Worm (Caenorhabditis elegans) whole organism, L4/young adult: ENCODE measurements around the gene morc-1.

Experiments used
- W03F9.2 ChIP-seq: fragments of 150-350 bp; optimal IDR thresholded peaks from 2 replicates; lab custom pipeline; 2014; ENCODE audit warnings: missing biosample characterization, missing genetic modification characterization
- dao-5 ChIP-seq: sonication (generic microtip); optimal IDR thresholded peaks from 2 replicates; lab custom pipeline; 2016; ENCODE audit warnings: missing genotype, missing genetic modification characterization, moderate library complexity, missing compliant biosample characterization
- him-1 ChIP-seq: sonication (generic microtip); optimal IDR thresholded peaks from 2 replicates; lab custom pipeline; 2016; ENCODE audit warnings: missing genotype, missing genetic modification reagents, missing genetic modification characterization, missing compliant biosample characterization

morc-1 gene

DNA sequence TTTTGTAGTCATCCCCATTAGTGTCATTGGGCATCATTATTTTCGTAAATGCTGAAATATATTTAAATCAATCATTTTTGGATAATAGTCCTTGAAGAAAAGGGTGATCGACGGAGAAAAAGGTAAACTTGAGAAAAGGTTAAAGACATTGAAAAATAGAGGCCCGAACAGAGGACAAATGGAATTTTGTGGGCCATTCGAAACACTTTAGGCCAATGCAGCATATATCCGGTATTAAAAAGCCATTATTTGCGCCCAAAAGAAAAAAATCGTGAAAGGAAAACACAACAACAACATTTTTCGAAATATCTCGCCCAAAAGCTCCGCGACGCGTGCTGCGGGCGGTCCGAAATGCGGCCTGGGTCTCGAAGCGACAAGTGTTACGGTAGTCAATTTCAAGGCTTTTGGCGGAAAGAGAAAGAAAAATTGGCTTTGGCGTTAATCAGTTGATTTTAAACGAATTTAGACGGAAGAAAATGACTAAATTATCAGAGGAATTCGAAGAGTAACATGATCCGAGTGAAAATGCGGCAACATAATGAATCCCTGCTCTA, at the start of gene morc-1:
Gene morc-1 (minus strand): TSS at position 51 of the 554 bp plus-strand sequence.
- TF ChIP-seq him-1 (no peak), W03F9.2 (tag; lab: Kevin White, UChicago) (no peak), dao-5 (tag; lab: Kevin White, UChicago) (no peak)

DNA sequence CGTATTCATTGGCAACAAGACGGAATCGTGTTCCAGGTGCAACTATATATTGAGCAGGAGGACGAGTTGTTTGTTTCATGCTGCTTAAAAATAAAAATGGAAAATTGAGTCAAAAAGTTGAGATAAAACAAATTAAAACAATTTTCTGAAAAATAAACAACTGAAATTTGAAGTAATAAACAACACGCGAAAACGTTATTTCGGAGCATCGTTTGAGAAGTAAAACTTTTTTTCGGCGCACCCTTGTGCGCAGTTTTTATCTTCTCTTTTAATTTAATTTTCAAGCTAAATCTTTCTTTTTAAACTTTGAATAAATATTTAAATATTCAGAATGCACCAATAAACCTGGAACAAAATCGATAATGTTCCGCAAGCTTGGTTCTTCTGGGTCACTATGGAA, 47.4 kb upstream of the morc-1 start, which contains the start of the genes sumv-1 and gop-1:
Gene sumv-1 (minus strand): TSS at position 80 of the 400 bp plus-strand sequence.
Gene gop-1 (plus strand): TSS at position 331 of the 400 bp plus-strand sequence.
- TF ChIP-seq him-1 (no peak), W03F9.2 (tag; lab: Kevin White, UChicago) (no peak), dao-5 (tag; lab: Kevin White, UChicago) (no peak)

DNA sequence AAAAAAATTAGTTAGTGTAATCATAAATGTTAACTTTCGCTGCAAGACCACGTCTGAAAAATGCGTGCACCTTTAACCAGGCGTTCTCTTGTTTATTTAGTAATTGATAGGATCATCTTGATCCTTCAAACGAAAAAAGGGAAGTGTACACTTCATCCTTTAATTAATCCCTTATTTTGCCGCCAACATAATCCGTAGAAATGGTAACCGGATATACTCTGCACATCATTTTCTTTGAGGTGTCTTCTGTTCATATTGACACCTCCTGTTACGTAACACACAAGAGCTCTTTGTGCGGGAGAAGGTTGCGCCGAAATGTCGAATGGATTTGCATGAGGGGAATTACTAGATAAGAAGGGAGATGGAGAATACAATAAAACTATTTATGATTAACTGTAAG, 42.0 kb upstream of the morc-1 start:
- no peak for TF ChIP-seq him-1
- TF ChIP-seq W03F9.2 (tag; lab: Kevin White, UChicago): no peak
- no peak for TF ChIP-seq dao-5 (tag; lab: Kevin White, UChicago)

DNA sequence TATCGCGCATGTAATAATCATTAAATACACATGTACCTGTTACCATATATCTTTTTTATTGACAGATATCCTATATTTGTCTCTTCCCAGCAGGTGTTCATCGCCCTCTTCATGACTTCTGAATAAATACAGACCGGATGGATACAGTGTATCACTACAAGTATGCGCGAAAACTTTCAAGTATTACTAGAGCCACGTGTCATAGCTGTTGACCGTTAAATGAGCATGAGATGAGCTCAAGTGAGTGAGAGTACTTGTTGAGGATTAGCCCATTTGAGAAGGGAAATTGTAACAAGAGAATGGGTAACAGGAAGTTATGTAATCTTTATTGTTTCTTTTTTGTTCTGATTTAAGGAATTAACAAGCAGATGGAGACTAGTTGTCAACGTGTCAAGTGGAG, 38.4 kb upstream of the morc-1 start:
- TF ChIP-seq him-1 (no peak), W03F9.2 (tag; lab: Kevin White, UChicago) (no peak), dao-5 (tag; lab: Kevin White, UChicago) (no peak)

DNA sequence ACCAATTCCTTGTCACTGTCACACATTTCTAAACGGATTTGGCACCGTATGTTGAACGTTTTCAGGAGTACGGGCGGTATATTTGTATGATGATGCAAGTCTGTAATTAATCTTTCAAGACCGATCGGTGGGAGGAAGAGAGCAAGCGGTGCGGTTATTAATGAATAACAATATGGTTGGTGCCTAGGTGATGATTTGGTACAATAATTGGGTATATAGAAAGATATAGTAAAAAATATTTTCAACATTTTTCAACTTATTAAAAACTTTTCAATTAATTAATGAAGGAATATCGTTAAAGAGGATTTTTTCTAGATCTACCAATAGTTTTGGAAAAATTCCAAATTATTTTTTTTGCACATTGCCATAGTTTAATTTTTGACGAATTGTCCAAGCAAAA, 37.8 kb upstream of the morc-1 start, which contains the start of gene cnd-1:
Gene cnd-1 (minus strand): TSS at position 101 of the 400 bp plus-strand sequence.
- no peak for TF ChIP-seq W03F9.2 (tag; lab: Kevin White, UChicago)
- TF ChIP-seq him-1: no peak
- TF ChIP-seq dao-5 (tag; lab: Kevin White, UChicago): no peak

DNA sequence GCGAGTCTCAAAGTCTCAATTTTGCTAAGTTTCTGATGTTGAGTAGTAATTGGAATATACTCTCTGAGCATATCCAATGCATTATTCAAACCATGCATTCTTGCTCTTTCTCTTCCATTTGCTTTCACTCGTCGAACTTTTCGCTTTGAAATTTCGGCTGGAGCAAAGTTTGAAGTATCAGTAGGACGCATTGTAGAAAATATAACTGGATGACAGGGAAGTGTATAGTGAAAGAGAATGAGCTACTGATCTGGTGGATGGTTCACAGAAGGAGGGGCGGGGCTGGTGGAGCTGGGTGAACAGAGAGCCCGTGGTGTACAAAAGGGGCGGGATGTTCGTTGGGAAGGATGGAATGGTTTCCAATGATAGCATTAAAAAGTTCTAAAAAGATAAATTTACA, 35.1 kb upstream of the morc-1 start:
- TF ChIP-seq him-1 (no peak), W03F9.2 (tag; lab: Kevin White, UChicago) (no peak)

DNA sequence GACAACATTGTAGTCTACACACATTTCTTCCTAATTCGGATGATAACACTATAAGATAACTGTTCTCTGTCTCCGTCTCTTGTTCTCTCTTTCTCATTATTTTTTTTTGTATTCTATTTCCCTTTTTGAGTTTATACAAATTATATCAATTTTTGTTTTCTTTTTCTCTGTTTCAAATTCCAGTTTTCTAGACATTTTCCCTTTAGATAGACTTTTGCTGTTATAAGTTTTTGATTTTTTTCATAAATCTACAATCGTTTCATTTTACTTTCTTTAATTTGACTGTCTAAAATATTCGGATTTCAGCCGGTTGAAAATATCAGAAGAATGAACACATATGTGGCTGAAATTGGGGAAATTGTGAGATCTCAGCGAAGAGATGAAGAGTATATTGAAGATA, 29.4 kb upstream of the morc-1 start, which contains the start of gene prx-10:
Gene prx-10 (plus strand): TSS at position 301 of the 400 bp plus-strand sequence.
- TF ChIP-seq W03F9.2 (tag; lab: Kevin White, UChicago) (no peak), dao-5 (tag; lab: Kevin White, UChicago) (no peak), him-1 (no peak)

DNA sequence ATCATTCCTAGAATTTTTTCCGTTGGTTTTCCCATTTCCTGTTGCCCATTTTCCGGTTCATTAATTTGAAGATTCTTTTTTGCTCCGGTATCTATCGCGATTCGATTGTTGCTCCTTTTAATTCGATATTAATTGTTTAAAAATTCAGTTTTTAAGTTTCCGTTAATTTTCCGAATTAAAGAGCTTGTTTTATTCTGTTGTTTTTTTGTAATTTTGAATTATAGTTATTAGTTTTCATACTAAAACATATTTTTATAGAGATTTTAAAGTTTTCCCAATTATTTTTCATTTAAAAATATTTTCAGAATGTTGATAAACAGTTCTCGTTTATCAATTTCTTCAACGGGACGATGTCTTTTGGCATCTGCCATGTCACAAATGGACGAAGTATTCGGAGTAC, 27.6 kb upstream of the morc-1 start, which contains the start of gene mrps-26:
Gene mrps-26 (plus strand): TSS at position 301 of the 400 bp plus-strand sequence.
- TF ChIP-seq him-1 (no peak), W03F9.2 (tag; lab: Kevin White, UChicago) (no peak), dao-5 (tag; lab: Kevin White, UChicago) (no peak)

DNA sequence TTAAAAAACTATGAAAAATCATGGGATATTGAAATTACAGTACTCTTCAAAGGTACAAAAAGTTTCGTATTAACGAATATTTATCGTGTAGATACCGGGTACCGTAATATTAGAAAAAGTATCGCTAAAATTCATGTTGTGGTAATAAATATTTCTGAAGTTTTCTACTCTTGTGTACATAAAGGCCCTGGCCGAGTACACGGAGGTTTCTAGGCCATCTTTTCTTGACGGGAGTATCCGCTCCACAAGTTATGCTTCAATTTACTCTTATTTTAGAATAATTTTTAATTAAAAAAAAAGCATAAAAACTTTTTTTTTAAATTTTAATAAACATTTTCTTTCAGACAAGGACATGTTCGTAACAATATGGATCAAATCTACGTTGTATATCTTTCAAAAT, 26.4 kb upstream of the morc-1 start:
- TF ChIP-seq him-1 (no peak), W03F9.2 (tag; lab: Kevin White, UChicago) (no peak), dao-5 (tag; lab: Kevin White, UChicago) (no peak)

DNA sequence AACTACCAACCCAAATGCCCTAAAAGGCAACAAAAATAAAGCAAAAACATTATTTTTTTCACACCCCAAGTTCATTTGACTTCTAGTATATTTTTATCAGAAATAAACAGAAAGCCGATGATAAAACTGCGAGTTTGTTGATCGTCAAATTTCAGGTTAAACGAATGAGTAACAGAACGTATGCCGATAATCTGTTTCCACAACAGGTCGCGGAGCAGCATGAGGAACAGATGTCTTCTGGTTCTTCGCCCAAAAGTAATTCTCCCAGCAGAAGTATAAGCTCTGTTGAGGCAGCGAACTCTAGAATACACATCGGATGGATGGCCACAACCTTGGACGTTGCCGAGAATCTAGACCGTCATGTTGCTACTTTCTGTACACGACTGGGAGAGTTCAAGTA, 23.7 kb upstream of the morc-1 start, which contains the start of gene prmt-5:
Gene prmt-5 (plus strand): TSS at position 141 of the 400 bp plus-strand sequence.
- TF ChIP-seq him-1 (no peak), dao-5 (tag; lab: Kevin White, UChicago) (no peak), W03F9.2 (tag; lab: Kevin White, UChicago) (no peak)

DNA sequence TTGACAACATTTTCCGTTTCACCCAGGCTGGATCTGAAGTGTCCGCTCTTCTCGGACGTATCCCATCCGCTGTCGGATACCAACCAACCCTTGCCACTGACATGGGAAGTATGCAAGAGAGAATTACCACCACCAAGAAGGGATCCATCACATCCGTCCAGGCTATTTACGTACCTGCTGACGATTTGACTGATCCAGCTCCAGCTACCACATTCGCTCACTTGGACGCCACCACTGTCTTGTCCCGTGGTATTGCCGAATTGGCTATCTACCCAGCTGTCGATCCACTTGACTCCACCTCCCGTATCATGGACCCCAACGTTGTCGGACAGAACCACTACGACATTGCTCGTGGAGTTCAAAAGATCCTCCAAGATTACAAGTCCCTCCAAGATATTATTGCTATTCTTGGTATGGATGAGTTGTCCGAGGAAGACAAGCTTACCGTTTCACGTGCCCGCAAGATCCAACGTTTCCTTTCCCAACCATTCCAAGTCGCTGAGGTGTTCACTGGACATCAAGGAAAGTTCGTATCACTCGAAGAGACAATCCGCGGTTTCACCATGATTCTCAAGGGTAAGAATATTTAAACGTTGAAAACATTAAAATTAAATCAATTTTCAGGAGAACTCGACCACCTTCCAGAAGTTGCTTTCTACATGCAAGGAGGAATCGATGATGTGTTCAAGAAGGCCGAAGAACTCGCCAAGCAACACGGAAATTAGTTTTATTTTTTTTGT, 23.0 kb upstream of the morc-1 start:
- TF ChIP-seq him-1 (no peak), W03F9.2 (tag; lab: Kevin White, UChicago) (no peak), dao-5 (tag; lab: Kevin White, UChicago) (no peak)

DNA sequence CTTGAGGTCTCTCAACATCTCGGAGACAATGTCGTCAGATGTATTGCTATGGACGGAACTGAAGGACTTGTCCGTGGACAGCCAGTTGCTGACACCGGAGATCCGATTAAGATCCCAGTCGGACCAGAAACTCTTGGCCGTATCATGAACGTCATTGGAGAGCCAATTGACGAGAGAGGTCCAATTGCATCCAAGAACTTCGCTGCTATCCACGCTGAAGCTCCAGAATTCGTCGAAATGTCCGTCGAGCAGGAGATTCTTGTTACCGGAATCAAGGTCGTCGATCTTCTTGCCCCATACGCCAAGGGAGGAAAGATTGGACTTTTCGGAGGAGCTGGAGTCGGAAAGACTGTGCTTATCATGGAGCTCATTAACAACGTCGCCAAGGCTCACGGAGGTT, 22.1 kb upstream of the morc-1 start:
- TF ChIP-seq him-1 (no peak), dao-5 (tag; lab: Kevin White, UChicago) (no peak), W03F9.2 (tag; lab: Kevin White, UChicago) (no peak)

DNA sequence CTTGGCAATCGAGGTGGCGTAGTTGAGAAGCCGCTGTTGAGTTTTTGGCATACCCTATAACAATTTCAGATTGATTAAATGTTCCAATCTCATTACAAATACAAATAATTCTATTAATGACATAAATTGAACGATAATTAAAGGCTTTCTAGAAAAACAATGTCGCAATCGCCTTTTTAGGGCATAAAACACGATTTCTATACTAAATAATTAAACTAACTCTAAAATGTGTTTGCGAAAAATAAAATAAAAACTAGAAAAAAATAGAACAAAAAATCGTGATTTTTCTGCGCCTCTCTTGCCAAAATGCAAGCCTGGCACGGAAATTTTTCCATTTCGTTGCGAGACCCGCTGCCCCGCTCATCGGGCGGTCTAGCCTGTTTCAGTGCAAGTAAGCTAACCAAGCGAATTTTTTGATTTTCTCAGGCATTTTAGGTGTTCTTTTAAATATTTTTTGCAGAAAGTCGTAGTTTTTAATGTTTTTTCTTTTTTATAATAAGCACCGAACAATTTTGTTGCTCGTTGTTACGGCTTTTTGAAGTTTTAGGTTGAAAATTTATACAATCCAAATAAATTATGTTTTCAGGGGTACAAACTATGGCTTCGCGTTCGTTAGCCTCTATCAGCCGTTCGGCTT, 21.2 kb upstream of the morc-1 start, which contains the start of the genes C34E10.12, C34E10.10 and atp-2:
Gene C34E10.12 (minus strand): TSS at position 51 of the 637 bp plus-strand sequence.
Gene C34E10.10 (minus strand): TSS at position 54 of the 637 bp plus-strand sequence.
Gene atp-2 (plus strand): TSS at position 587 of the 637 bp plus-strand sequence.
- TF ChIP-seq him-1 (peak; percentile 7), W03F9.2 (tag; lab: Kevin White, UChicago) (peak; percentile 89), dao-5 (tag; lab: Kevin White, UChicago) (no peak)
